Comparison of ENCODE assay signal across 7 worm cellular contexts in the genomic region with DNA sequence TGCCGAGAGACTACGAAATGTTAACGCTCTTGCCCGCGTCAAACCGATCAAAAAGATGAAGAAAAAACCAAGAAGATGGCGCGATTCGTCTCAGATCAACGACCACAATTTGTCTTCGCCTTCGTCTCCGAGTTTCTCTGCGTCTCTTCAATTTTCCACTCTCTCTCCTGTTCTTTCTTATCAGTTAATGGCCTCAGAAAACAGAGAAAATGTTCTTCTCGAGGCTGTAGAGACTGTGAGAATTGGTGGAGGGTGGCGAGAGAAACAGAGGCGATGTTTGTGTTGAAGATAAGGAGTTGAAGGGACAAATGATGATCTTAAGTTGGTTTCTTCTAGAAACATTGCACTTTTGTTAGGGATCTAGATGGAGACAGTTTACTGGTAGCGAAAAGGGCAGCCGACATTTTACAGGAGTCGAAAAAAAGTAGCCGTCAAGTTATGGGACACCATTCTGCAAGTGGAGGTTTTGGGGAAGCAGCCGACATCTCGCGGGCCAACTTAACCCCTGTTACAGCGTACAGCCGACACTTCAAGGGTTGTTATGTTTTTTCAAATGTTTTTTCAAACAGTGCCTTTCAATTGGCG.
TF ChIP-seq lines count a peak whose summit lies in the region.

No protein-coding gene starts in this region.

TF ChIP-seq in whole organism, L1 larva, 84 proteins besides CTCF, POLR2A, EP300 and RAD21 (continues in another document):
- TF ChIP-seq pqm-1 (tag; optimal IDR thresholded peaks at IDR 0.05; lab: Kevin White, UChicago) (no peak), lsy-2 (tag; optimal IDR thresholded peaks at IDR 0.05; lab: Kevin White, UChicago) (peak; percentile 48 to 66), sptf-1 (tag; optimal IDR thresholded peaks at IDR 0.05; lab: Kevin White, UChicago) (no peak), vab-15 (tag; optimal IDR thresholded peaks at IDR 0.05; lab: Kevin White, UChicago) (peak; percentile 31), elt-3 (tag; optimal IDR thresholded peaks at IDR 0.05; lab: Kevin White, UChicago) (peak; percentile 62 to 96 (median 91)), C16A3.4 (tag; optimal IDR thresholded peaks at IDR 0.05; lab: Kevin White, UChicago) (peak; percentile 50), ceh-90 (tag; optimal IDR thresholded peaks at IDR 0.05; lab: Kevin White, UChicago) (no peak), ets-5 (GFP tag; IDR thresholded peaks at IDR 0.05; lab: Robert Waterston, UW) (no peak), unc-130 (tag; optimal IDR thresholded peaks at IDR 0.05; lab: Kevin White, UChicago) (peak; percentile 21), lin-35 (GFP tag; optimal IDR thresholded peaks at IDR 0.05; lab: Kevin White, UChicago) (peak in 1 of 2 experiments; percentile 68), pag-3 (tag; optimal IDR thresholded peaks at IDR 0.05; lab: Kevin White, UChicago; ENCODE audit: borderline replicate concordance, insufficient read depth) (peak; percentile 50)

TF ChIP-seq in whole organism, L2 larva, 48 proteins besides CTCF, POLR2A, EP300 and RAD21 (continues in another document):
- TF ChIP-seq mbf-1 (tag; optimal IDR thresholded peaks at IDR 0.05; lab: Kevin White, UChicago) = no peak
- TF ChIP-seq peb-1 (tag; optimal IDR thresholded peaks at IDR 0.05; lab: Kevin White, UChicago) = no peak
- TF ChIP-seq nhr-77 (tag; optimal IDR thresholded peaks at IDR 0.05; lab: Kevin White, UChicago) = no peak
- no peak for TF ChIP-seq lin-11 (tag; optimal IDR thresholded peaks at IDR 0.05; lab: Kevin White, UChicago)
- no peak for TF ChIP-seq ZK546.5 (tag; optimal IDR thresholded peaks at IDR 0.05; lab: Kevin White, UChicago)
- TF ChIP-seq unc-62 (GFP tag; optimal IDR thresholded peaks at IDR 0.05; lab: Kevin White, UChicago) = no peak
- TF ChIP-seq R02D3.7 (tag; optimal IDR thresholded peaks at IDR 0.05; lab: Kevin White, UChicago) = no peak
- peak; percentile 94 for TF ChIP-seq sma-9 (GFP tag; optimal IDR thresholded peaks at IDR 0.05; lab: Kevin White, UChicago)
- no peak for TF ChIP-seq sma-9 (tag; optimal IDR thresholded peaks at IDR 0.05; lab: Kevin White, UChicago)
- TF ChIP-seq nhr-21 (tag; optimal IDR thresholded peaks at IDR 0.05; lab: Kevin White, UChicago) = peak; percentile 89
- TF ChIP-seq ztf-11 (tag; optimal IDR thresholded peaks at IDR 0.05; lab: Kevin White, UChicago) = no peak
- TF ChIP-seq nhr-6 (tag; optimal IDR thresholded peaks at IDR 0.05; lab: Kevin White, UChicago) = no peak
- TF ChIP-seq ama-1 (optimal IDR thresholded peaks at IDR 0.05; lab: Kevin White, UChicago) = no peak

TF ChIP-seq in whole organism, L3 larva, 47 proteins besides CTCF, POLR2A, EP300 and RAD21 (continues in another document):
- TF ChIP-seq ceh-82 (tag; optimal IDR thresholded peaks at IDR 0.05; lab: Kevin White, UChicago) (no peak), ztf-11 (tag; optimal IDR thresholded peaks at IDR 0.05; lab: Kevin White, UChicago) (no peak), nhr-43 (tag; optimal IDR thresholded peaks at IDR 0.05; lab: Kevin White, UChicago; ENCODE audit: poor library complexity, severe bottlenecking) (peak; percentile 78), ceh-16 (tag; optimal IDR thresholded peaks at IDR 0.05; lab: Kevin White, UChicago) (no peak), mml-1 (tag; optimal IDR thresholded peaks at IDR 0.05; lab: Kevin White, UChicago) (no peak), mdl-1 (tag; optimal IDR thresholded peaks at IDR 0.05; lab: Kevin White, UChicago) (peak; percentile 28), ZK546.5 (tag; optimal IDR thresholded peaks at IDR 0.05; lab: Kevin White, UChicago) (no peak), nhr-25 (tag; optimal IDR thresholded peaks at IDR 0.05; lab: Kevin White, UChicago) (peak; percentile 64), ceh-28 (tag; optimal IDR thresholded peaks at IDR 0.05; lab: Kevin White, UChicago) (peak; percentile 63), tbx-2 (tag; optimal IDR thresholded peaks at IDR 0.05; lab: Kevin White, UChicago) (no peak), R02D3.7 (tag; optimal IDR thresholded peaks at IDR 0.05; lab: Kevin White, UChicago) (peak; percentile 2), unc-62 (GFP tag; optimal IDR thresholded peaks at IDR 0.05; lab: Kevin White, UChicago) (peak; percentile 37)

TF ChIP-seq in whole organism, L4 larva, 104 proteins besides CTCF, POLR2A, EP300 and RAD21 (continues in another document):
- TF ChIP-seq dpl-1 (GFP tag; optimal IDR thresholded peaks at IDR 0.05; lab: Kevin White, UChicago) (peak; percentile 17), nhr-42 (GFP tag; IDR thresholded peaks at IDR 0.05; lab: Robert Waterston, UW) (no peak), sdz-12 (GFP tag; optimal IDR thresholded peaks at IDR 0.05; lab: Kevin White, UChicago) (no peak), nhr-76 (tag; optimal IDR thresholded peaks at IDR 0.05; lab: Kevin White, UChicago) (no peak), lin-38 (GFP tag; IDR thresholded peaks at IDR 0.05; lab: Robert Waterston, UW) (no peak), daf-12 (tag; optimal IDR thresholded peaks at IDR 0.05; lab: Kevin White, UChicago) (no peak), ceh-20 (GFP tag; IDR thresholded peaks at IDR 0.05; lab: Robert Waterston, UW) (no peak), egl-27 (tag; optimal IDR thresholded peaks at IDR 0.05; lab: Kevin White, UChicago) (no peak), dmd-9 (GFP tag; IDR thresholded peaks at IDR 0.05; lab: Robert Waterston, UW) (no peak), mxl-2 (GFP tag; conservative IDR thresholded peaks at IDR 0.05; lab: Robert Waterston, UW) (no peak), hif-1 (tag; optimal IDR thresholded peaks at IDR 0.05; lab: Kevin White, UChicago) (no peak), tag-97 (GFP tag; IDR thresholded peaks at IDR 0.05; lab: Robert Waterston, UW) (no peak), fkh-10 (GFP tag; optimal IDR thresholded peaks at IDR 0.05; lab: Kevin White, UChicago) (no peak), ceh-28 (tag; optimal IDR thresholded peaks at IDR 0.05; lab: Kevin White, UChicago) (no peak)

TF ChIP-seq in whole organism, late embryonic, 69 proteins besides CTCF, POLR2A, EP300 and RAD21:
- TF ChIP-seq ceh-45 (GFP tag; IDR thresholded peaks at IDR 0.05; lab: Robert Waterston, UW) (no peak), sox-2 (GFP tag; IDR thresholded peaks at IDR 0.05; lab: Robert Waterston, UW) (no peak), ceh-18 (tag; optimal IDR thresholded peaks at IDR 0.05; lab: Kevin White, UChicago) (peak; percentile 36), ceh-14 (tag; optimal IDR thresholded peaks at IDR 0.05; lab: Kevin White, UChicago) (no peak), Y22D7AL.16 (tag; optimal IDR thresholded peaks at IDR 0.05; lab: Kevin White, UChicago) (no peak), ceh-9 (tag; optimal IDR thresholded peaks at IDR 0.05; lab: Kevin White, UChicago) (no peak), fkh-10 (GFP tag; optimal IDR thresholded peaks at IDR 0.05; lab: Kevin White, UChicago) (no peak), pros-1 (tag; optimal IDR thresholded peaks at IDR 0.05; lab: Kevin White, UChicago) (no peak), pqm-1 (tag; optimal IDR thresholded peaks at IDR 0.05; lab: Kevin White, UChicago) (peak; percentile 36), ceh-30 (tag; optimal IDR thresholded peaks at IDR 0.05; lab: Kevin White, UChicago) (no peak), lin-11 (tag; optimal IDR thresholded peaks at IDR 0.05; lab: Kevin White, UChicago) (no peak), ttx-3 (tag; optimal IDR thresholded peaks at IDR 0.05; lab: Kevin White, UChicago) (no peak), fax-1 (tag; optimal IDR thresholded peaks at IDR 0.05; lab: Kevin White, UChicago) (no peak), elt-2 (tag; optimal IDR thresholded peaks at IDR 0.05; lab: Kevin White, UChicago) (peak; percentile 94), unc-86 (tag; optimal IDR thresholded peaks at IDR 0.05; lab: Kevin White, UChicago) (no peak)

TF ChIP-seq in whole organism, mixed stage, embryonic, 35 proteins besides CTCF, POLR2A, EP300 and RAD21:
- TF ChIP-seq elt-3 (tag; optimal IDR thresholded peaks at IDR 0.05; lab: Kevin White, UChicago) = peak; percentile 82
- TF ChIP-seq unc-62 (GFP tag; optimal IDR thresholded peaks at IDR 0.05; lab: Kevin White, UChicago) = no peak

TF ChIP-seq in whole organism, young adult, 124 proteins besides CTCF, POLR2A, EP300 and RAD21 (continues in another document):
- TF ChIP-seq snpc-4 (GFP tag; optimal IDR thresholded peaks at IDR 0.05; lab: Kevin White, UChicago) (no peak), snpc-4 (tag; optimal IDR thresholded peaks at IDR 0.05; lab: Kevin White, UChicago) (peak; percentile 77 to 93 (median 87)), tlf-1 (GFP tag; optimal IDR thresholded peaks at IDR 0.05; lab: Kevin White, UChicago) (peak; percentile 35), K12H6.12 (tag; optimal IDR thresholded peaks at IDR 0.05; lab: Kevin White, UChicago) (peak; percentile 16), xnd-1 (tag; optimal IDR thresholded peaks at IDR 0.05; lab: Kevin White, UChicago) (no peak), let-607 (tag; optimal IDR thresholded peaks at IDR 0.05; lab: Kevin White, UChicago) (peak in 1 of 2 experiments; percentile 68), gei-17 (GFP tag; optimal IDR thresholded peaks at IDR 0.05; lab: Kevin White, UChicago) (no peak), ekl-4 (GFP tag; IDR thresholded peaks at IDR 0.05; lab: Robert Waterston, UW) (no peak), cebp-2 (GFP tag; IDR thresholded peaks at IDR 0.05; lab: Robert Waterston, UW) (no peak), ceh-40 (GFP tag; IDR thresholded peaks at IDR 0.05; lab: Robert Waterston, UW) (no peak), attf-6 (GFP tag; IDR thresholded peaks at IDR 0.05; lab: Robert Waterston, UW) (no peak), hmg-20 (GFP tag; IDR thresholded peaks at IDR 0.05; lab: Robert Waterston, UW) (no peak), atf-7 (tag; optimal IDR thresholded peaks at IDR 0.05; lab: Kevin White, UChicago) (peak; percentile 60), lsy-27 (tag; optimal IDR thresholded peaks at IDR 0.05; lab: Kevin White, UChicago; ENCODE audit: borderline replicate concordance, insufficient read depth) (no peak), nhr-80 (tag; optimal IDR thresholded peaks at IDR 0.05; lab: Kevin White, UChicago) (peak; percentile 99), nhr-27 (tag; optimal IDR thresholded peaks at IDR 0.05; lab: Kevin White, UChicago) (no peak), mcd-1 (GFP tag; IDR thresholded peaks at IDR 0.05; lab: Robert Waterston, UW) (no peak), madf-8 (GFP tag; conservative IDR thresholded peaks at IDR 0.05; lab: Robert Waterston, UW) (no peak), sptf-2 (GFP tag; optimal IDR thresholded peaks at IDR 0.05; lab: Kevin White, UChicago) (no peak), lsl-1 (GFP tag; optimal IDR thresholded peaks at IDR 0.05; lab: Kevin White, UChicago) (no peak), Y53G8AR.9 (GFP tag; conservative IDR thresholded peaks at IDR 0.05; lab: Robert Waterston, UW) (no peak), die-1 (tag; optimal IDR thresholded peaks at IDR 0.05; lab: Kevin White, UChicago) (no peak), lin-26 (GFP tag; IDR thresholded peaks at IDR 0.05; lab: Robert Waterston, UW) (no peak), snpc-3.4 (tag; optimal IDR thresholded peaks at IDR 0.05; lab: Kevin White, UChicago) (no peak), C06A6.2 (GFP tag; conservative IDR thresholded peaks at IDR 0.05; lab: Robert Waterston, UW) (0 out of 2 replicates have a peak, but pooled peaks have one; percentile 23), unc-130 (GFP tag; optimal IDR thresholded peaks at IDR 0.05; lab: Kevin White, UChicago) (no peak), snpc-1.3 (tag; optimal IDR thresholded peaks at IDR 0.05; lab: Kevin White, UChicago; ENCODE audit: insufficient read depth) (no peak)
